Worm (Caenorhabditis elegans) whole organism, young adult: ENCODE results near the gene F52E4.5.

Experiments used
- B0019.2 ChIP-seq: fragments of 200-800 bp; sonication (Bioruptor generic); conservative IDR thresholded peaks from 2 replicates; pipeline ENCODE4 v1.3.6; 2022; ENCODE audit warnings: missing genetic modification reagents, missing genetic modification characterization, missing compliant biosample characterization
- F37B4.10 ChIP-seq: fragments of 200-800 bp; sonication (Bioruptor generic); IDR thresholded peaks from 2 replicates; pipeline ENCODE4 v1.3.6; 2022; ENCODE audit warnings: missing genetic modification characterization, missing compliant biosample characterization
- K11D2.4 ChIP-seq: fragments of 200-800 bp; sonication (Bioruptor generic); IDR thresholded peaks from 2 replicates; pipeline ENCODE4 v1.3.6; 2022; ENCODE audit warnings: missing genetic modification reagents, missing genetic modification characterization, missing compliant biosample characterization
- Y53F4B.3 ChIP-seq: fragments of 200-800 bp; sonication (Bioruptor generic); IDR thresholded peaks from 2 replicates; pipeline ENCODE4 v1.3.6; 2022; ENCODE audit warnings: missing genetic modification reagents, missing genetic modification characterization, missing compliant biosample characterization
- Y53G8AR.9 ChIP-seq: fragments of 200-800 bp; sonication (Bioruptor generic); conservative IDR thresholded peaks from 2 replicates; pipeline ENCODE4 v1.3.6; 2022; ENCODE audit warnings: missing genetic modification reagents, missing genetic modification characterization, missing compliant biosample characterization
- Y95B8A.8 ChIP-seq: fragments of 200-800 bp; sonication (Bioruptor generic); IDR thresholded peaks from 2 replicates; pipeline ENCODE4 v1.3.6; 2022; ENCODE audit warnings: missing genetic modification reagents, missing genetic modification characterization, missing compliant biosample characterization
- ZK185.1 ChIP-seq: sonication (generic microtip); optimal IDR thresholded peaks from 2 replicates; lab custom pipeline; 2016; ENCODE audit warnings: mild to moderate bottlenecking, missing genetic modification characterization, missing compliant biosample characterization; ENCODE audit not compliant: poor library complexity, severe bottlenecking
- aptf-2 ChIP-seq: fragments of 200-800 bp; sonication (Bioruptor generic); conservative IDR thresholded peaks from 2 replicates; pipeline ENCODE4 v1.3.6; 2022; ENCODE audit warnings: missing genetic modification reagents, missing genetic modification characterization, missing compliant biosample characterization
- attf-3 ChIP-seq: fragments of 200-800 bp; sonication (Bioruptor generic); conservative IDR thresholded peaks from 2 replicates; pipeline ENCODE4 v1.3.6; 2022; ENCODE audit warnings: missing genetic modification reagents, missing genetic modification characterization, missing compliant biosample characterization
- attf-5 ChIP-seq: fragments of 200-800 bp; sonication (Bioruptor generic); optimal IDR thresholded peaks from 2 replicates; lab custom pipeline; 2018; ENCODE audit warnings: mild to moderate bottlenecking, missing genetic modification characterization, missing compliant biosample characterization
- attf-6 ChIP-seq: fragments of 200-800 bp; sonication (Bioruptor generic); IDR thresholded peaks from 2 replicates; pipeline ENCODE4 v1.3.6; 2022; ENCODE audit warnings: missing genetic modification reagents, missing genetic modification characterization, missing compliant biosample characterization
- cebp-1 ChIP-seq, 2 experiments: fragments of 200-800 bp in 1 of 2; sonication (Bioruptor generic) in 1 of 2; sonication (generic microtip) in 1 of 2; IDR thresholded peaks in 1 of 2; optimal IDR thresholded peaks in 1 of 2; 2 replicates each; pipeline versions ENCODE4 v1.3.6 to Lab custom; 2017 to 2022; ENCODE audit warnings: missing compliant biosample characterization in 2 of 2, missing genetic modification characterization in 2 of 2, mild to moderate bottlenecking in 1 of 2, missing genetic modification reagents in 1 of 2, moderate library complexity in 1 of 2
- ceh-100 ChIP-seq: fragments of 200-800 bp; sonication (Bioruptor generic); IDR thresholded peaks from 2 replicates; pipeline ENCODE4 v1.3.6; 2022; ENCODE audit warnings: missing genetic modification reagents, missing genetic modification characterization, missing compliant biosample characterization
- ceh-27 ChIP-seq: fragments of 200-800 bp; sonication (Bioruptor generic); optimal IDR thresholded peaks from 2 replicates; lab custom pipeline; 2018; ENCODE audit warnings: mild to moderate bottlenecking, missing genetic modification characterization, moderate library complexity, missing compliant biosample characterization
- ceh-40 ChIP-seq: fragments of 200-800 bp; sonication (Bioruptor generic); IDR thresholded peaks from 2 replicates; pipeline ENCODE4 v1.3.6; 2022; ENCODE audit warnings: missing genetic modification characterization, missing compliant biosample characterization
- ceh-58 ChIP-seq: fragments of 200-800 bp; sonication (Bioruptor generic); IDR thresholded peaks from 2 replicates; pipeline ENCODE4 v1.3.6; 2022; ENCODE audit warnings: missing genetic modification characterization, missing compliant biosample characterization
- ceh-79 ChIP-seq: sonication (generic microtip); optimal IDR thresholded peaks from 2 replicates; lab custom pipeline; 2017; ENCODE audit warnings: mild to moderate bottlenecking, missing genetic modification characterization, missing compliant biosample characterization
- chd-7 ChIP-seq: sonication (generic microtip); optimal IDR thresholded peaks from 2 replicates; lab custom pipeline; 2016; ENCODE audit warnings: mild to moderate bottlenecking, missing genetic modification characterization, moderate library complexity, missing compliant biosample characterization
- die-1 ChIP-seq: sonication (generic microtip); optimal IDR thresholded peaks from 2 replicates; lab custom pipeline; 2016; ENCODE audit warnings: missing genotype, mild to moderate bottlenecking, missing genetic modification characterization, missing compliant biosample characterization
- dox-1 ChIP-seq: fragments of 200-800 bp; sonication (Bioruptor generic); IDR thresholded peaks from 2 replicates; pipeline ENCODE4 v1.3.6; 2022; ENCODE audit warnings: missing genetic modification reagents, missing genetic modification characterization, missing compliant biosample characterization
- dpl-1 ChIP-seq: fragments of 150-350 bp; optimal IDR thresholded peaks from 2 replicates; lab custom pipeline; 2014; ENCODE audit warnings: missing biosample characterization, missing genetic modification reagents, missing genetic modification characterization
- egl-18 ChIP-seq: fragments of 200-800 bp; sonication (Bioruptor generic); IDR thresholded peaks from 2 replicates; pipeline ENCODE4 v1.3.6; 2022; ENCODE audit warnings: missing genetic modification reagents, missing genetic modification characterization, missing compliant biosample characterization
- egrh-3 ChIP-seq: fragments of 200-800 bp; sonication (Bioruptor generic); IDR thresholded peaks from 2 replicates; pipeline ENCODE4 v1.3.6; 2022; ENCODE audit warnings: missing genetic modification reagents, missing genetic modification characterization, missing compliant biosample characterization
- ekl-4 ChIP-seq: fragments of 200-800 bp; sonication (Bioruptor generic); IDR thresholded peaks from 2 replicates; pipeline ENCODE4 v1.3.6; 2022; ENCODE audit warnings: missing genetic modification reagents, missing genetic modification characterization, missing compliant biosample characterization
- hlh-12 ChIP-seq: sonication (generic microtip); optimal IDR thresholded peaks from 2 replicates; lab custom pipeline; 2016; ENCODE audit warnings: missing genetic modification characterization, missing compliant biosample characterization
- hmg-1.2 ChIP-seq: fragments of 200-800 bp; sonication (Bioruptor generic); IDR thresholded peaks from 2 replicates; pipeline ENCODE4 v1.3.6; 2022; ENCODE audit warnings: missing genetic modification reagents, missing genetic modification characterization, missing compliant biosample characterization
- let-607 ChIP-seq, 2 experiments: fragments of 200-800 bp in 1 of 2; sonication (Bioruptor generic) in 1 of 2; sonication (generic microtip) in 1 of 2; optimal IDR thresholded peaks; 2 replicates each; lab custom pipeline; 2016 to 2018; ENCODE audit warnings: mild to moderate bottlenecking in 2 of 2, missing compliant biosample characterization in 2 of 2, missing genetic modification characterization in 2 of 2, moderate library complexity in 2 of 2, missing genotype in 1 of 2
- lin-26 ChIP-seq: fragments of 200-800 bp; sonication (Bioruptor generic); IDR thresholded peaks from 2 replicates; pipeline ENCODE4 v1.3.6; 2022; ENCODE audit warnings: missing genetic modification reagents, missing genetic modification characterization, missing compliant biosample characterization
- lin-40 ChIP-seq: sonication (generic microtip); optimal IDR thresholded peaks from 2 replicates; lab custom pipeline; 2016; ENCODE audit warnings: missing genetic modification characterization, mild to moderate bottlenecking, missing compliant biosample characterization, missing genotype, missing genetic modification reagents
- lir-1 ChIP-seq: fragments of 200-800 bp; sonication (Bioruptor generic); conservative IDR thresholded peaks from 2 replicates; pipeline ENCODE4 v1.3.6; 2022; ENCODE audit warnings: missing genetic modification reagents, missing genetic modification characterization, missing compliant biosample characterization
- mcd-1 ChIP-seq: fragments of 200-800 bp; sonication (Bioruptor generic); IDR thresholded peaks from 2 replicates; pipeline ENCODE4 v1.3.6; 2022; ENCODE audit warnings: missing genetic modification reagents, missing genetic modification characterization, missing compliant biosample characterization
- mes-4 ChIP-seq: sonication (generic microtip); optimal IDR thresholded peaks from 2 replicates; lab custom pipeline; 2016; ENCODE audit warnings: missing genotype, missing genetic modification characterization, missing compliant biosample characterization
- mxl-1 ChIP-seq: sonication (generic microtip); optimal IDR thresholded peaks from 2 replicates; lab custom pipeline; 2016; ENCODE audit warnings: missing genetic modification characterization, missing compliant biosample characterization
- nfya-2 ChIP-seq: fragments of 200-800 bp; sonication (Bioruptor generic); IDR thresholded peaks from 2 replicates; pipeline ENCODE4 v1.3.6; 2022; ENCODE audit warnings: missing genetic modification reagents, missing genetic modification characterization, missing compliant biosample characterization
- nhr-120 ChIP-seq: fragments of 200-800 bp; sonication (Bioruptor generic); IDR thresholded peaks from 2 replicates; pipeline ENCODE4 v1.3.6; 2022; ENCODE audit warnings: missing genetic modification characterization, missing compliant biosample characterization
- nhr-80 ChIP-seq: sonication (generic microtip); optimal IDR thresholded peaks from 2 replicates; lab custom pipeline; 2016; ENCODE audit warnings: missing genetic modification characterization, missing compliant biosample characterization
- pbrm-1 ChIP-seq: fragments of 200-800 bp; sonication (Bioruptor generic); IDR thresholded peaks from 2 replicates; pipeline ENCODE4 v1.3.6; 2022; ENCODE audit warnings: missing genetic modification reagents, missing genetic modification characterization, missing compliant biosample characterization
- sea-2 ChIP-seq: fragments of 200-800 bp; sonication (Bioruptor generic); IDR thresholded peaks from 2 replicates; pipeline ENCODE4 v1.3.6; 2022; ENCODE audit warnings: missing genetic modification characterization, missing compliant biosample characterization
- snpc-1.1 ChIP-seq: sonication (generic microtip); optimal IDR thresholded peaks from 2 replicates; lab custom pipeline; 2017; ENCODE audit warnings: missing genetic modification characterization, mild to moderate bottlenecking, missing compliant biosample characterization, antibody characterized with exemption, moderate library complexity, missing genotype, missing genetic modification reagents; ENCODE audit not compliant: insufficient read depth
- snpc-4 ChIP-seq, 5 experiments: fragments of 150-350 bp in 1 of 5; sonication (generic microtip) in 4 of 5; optimal IDR thresholded peaks; 2 replicates each; lab custom pipeline; 2014 to 2018; ENCODE audit warnings: missing genetic modification characterization in 5 of 5, missing biosample characterization in 3 of 5, antibody characterized with exemption in 2 of 5, mild to moderate bottlenecking in 2 of 5, missing compliant biosample characterization in 2 of 5, missing genotype in 2 of 5, moderate library complexity in 2 of 5, missing genetic modification reagents in 1 of 5
- unc-130 ChIP-seq: sonication (generic microtip); optimal IDR thresholded peaks from 2 replicates; lab custom pipeline; 2016; ENCODE audit warnings: missing genetic modification reagents, missing genetic modification characterization, missing compliant biosample characterization
- zfh-2 ChIP-seq: fragments of 200-800 bp; sonication (Bioruptor generic); conservative IDR thresholded peaks from 2 replicates; pipeline ENCODE4 v1.3.6; 2022; ENCODE audit warnings: missing genetic modification reagents, missing genetic modification characterization, missing compliant biosample characterization
- ztf-18 ChIP-seq: sonication (generic microtip); optimal IDR thresholded peaks from 2 replicates; lab custom pipeline; 2016; ENCODE audit warnings: missing genotype, mild to moderate bottlenecking, missing genetic modification characterization, missing compliant biosample characterization
- ztf-6 ChIP-seq: fragments of 200-800 bp; sonication (Bioruptor generic); IDR thresholded peaks from 2 replicates; pipeline ENCODE4 v1.3.6; 2022; ENCODE audit warnings: missing genetic modification reagents, missing genetic modification characterization, missing compliant biosample characterization

The F52E4.5 gene

DNA sequence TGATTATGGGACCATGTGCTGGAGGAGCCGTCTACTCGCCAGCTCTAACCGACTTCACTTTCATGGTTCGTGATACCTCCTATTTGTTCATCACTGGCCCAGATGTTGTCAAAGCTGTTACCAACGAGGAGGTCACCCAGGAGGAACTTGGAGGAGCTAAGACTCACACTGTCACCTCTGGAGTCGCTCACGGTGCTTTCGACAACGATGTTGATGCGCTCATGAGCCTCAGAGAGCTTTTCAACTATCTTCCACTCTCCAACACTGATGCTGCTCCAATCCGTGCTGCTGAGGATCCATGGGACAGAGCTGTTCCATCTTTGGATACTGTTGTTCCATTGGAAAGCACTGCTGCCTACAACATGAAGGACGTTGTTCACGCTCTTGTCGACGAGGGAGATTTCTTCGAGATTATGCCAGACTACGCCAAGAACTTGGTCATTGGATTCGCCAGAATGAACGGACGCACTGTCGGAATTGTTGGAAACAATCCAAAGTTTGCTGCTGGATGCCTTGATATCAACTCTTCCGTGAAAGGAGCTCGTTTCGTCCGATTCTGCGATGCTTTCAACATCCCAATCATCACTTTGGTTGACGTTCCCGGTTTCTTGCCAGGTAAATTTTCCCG lies 4.1 kb upstream of the F52E4.5 start:
- no peak for TF ChIP-seq attf-5 (GFP tag; lab: Kevin White, UChicago)
- no peak for TF ChIP-seq nfya-2
- no peak for TF ChIP-seq mes-4
- TF ChIP-seq aptf-2 (GFP tag; lab: Robert Waterston, UW) = no peak
- TF ChIP-seq cebp-1 (GFP tag; IDR thresholded peaks at IDR 0.05; lab: Robert Waterston, UW) = no peak
- no peak for TF ChIP-seq cebp-1 (tag; optimal IDR thresholded peaks at IDR 0.05; lab: Kevin White, UChicago)
- TF ChIP-seq zfh-2 (GFP tag; lab: Robert Waterston, UW) = 0 out of 2 replicates have a peak, but pooled peaks have one; percentile 10
- 0 out of 2 replicates have a peak, but pooled peaks have one; percentile 12 for TF ChIP-seq ekl-4 (GFP tag; lab: Robert Waterston, UW)
- no peak for TF ChIP-seq unc-130 (GFP tag; lab: Kevin White, UChicago)
- TF ChIP-seq ceh-40 (GFP tag; lab: Robert Waterston, UW) = no peak
- TF ChIP-seq ceh-79 (tag; lab: Kevin White, UChicago) = no peak
- TF ChIP-seq ceh-27 (GFP tag; lab: Kevin White, UChicago) = no peak
- no peak for TF ChIP-seq lin-40
- TF ChIP-seq ceh-58 = no peak
- no peak for TF ChIP-seq snpc-1.1

DNA sequence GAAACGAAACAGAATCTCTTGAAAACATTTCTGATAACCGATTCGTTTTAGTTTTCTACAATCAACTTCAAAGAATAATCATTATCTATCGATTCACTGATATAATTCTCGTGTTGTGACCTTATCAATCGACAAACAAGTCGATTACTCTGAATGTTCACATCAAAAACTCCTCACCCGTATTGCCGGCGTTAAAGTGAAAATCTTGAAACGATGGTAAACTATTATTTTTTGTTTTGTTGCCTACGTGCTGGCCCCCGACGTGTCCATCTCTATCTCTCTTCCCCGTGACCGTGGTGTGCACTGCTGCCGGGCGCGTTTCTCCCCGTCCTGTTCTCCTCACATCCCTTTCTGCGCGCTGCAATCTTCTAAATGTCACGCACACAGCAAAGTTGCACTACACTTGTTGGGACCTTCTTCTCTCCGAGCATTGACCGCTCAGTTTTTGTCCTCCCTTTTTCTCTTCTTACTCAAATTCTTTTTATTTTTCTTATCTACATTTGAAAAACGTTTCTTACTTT lies 2.8 kb upstream of the F52E4.5 start:
- TF ChIP-seq nhr-80 (tag; lab: Kevin White, UChicago) (peak; percentile 89), ceh-58 (no peak), sea-2 (no peak), Y53F4B.3 (GFP tag; lab: Robert Waterston, UW) (no peak), mxl-1 (tag; lab: Kevin White, UChicago) (no peak), cebp-1 (GFP tag; IDR thresholded peaks at IDR 0.05; lab: Robert Waterston, UW) (0 out of 2 replicates have a peak, but pooled peaks have one; percentile 12), cebp-1 (tag; optimal IDR thresholded peaks at IDR 0.05; lab: Kevin White, UChicago) (peak; percentile 52), Y53G8AR.9 (GFP tag; lab: Robert Waterston, UW) (0 out of 2 replicates have a peak, but pooled peaks have one; percentile 24), F37B4.10 (GFP tag; lab: Robert Waterston, UW) (no peak), Y95B8A.8 (GFP tag; lab: Robert Waterston, UW) (no peak), chd-7 (tag; lab: Kevin White, UChicago) (no peak), dpl-1 (GFP tag; lab: Kevin White, UChicago) (no peak), pbrm-1 (no peak), zfh-2 (GFP tag; lab: Robert Waterston, UW) (peak; percentile 87), hlh-12 (no peak), egrh-3 (GFP tag; lab: Robert Waterston, UW) (0 out of 2 replicates have a peak, but pooled peaks have one; percentile 19), ztf-6 (GFP tag; lab: Robert Waterston, UW) (no peak), attf-3 (GFP tag; lab: Robert Waterston, UW) (no peak), die-1 (tag; lab: Kevin White, UChicago) (peak; percentile 32), B0019.2 (no peak), attf-5 (GFP tag; lab: Kevin White, UChicago) (peak; percentile 52), egl-18 (GFP tag; lab: Robert Waterston, UW) (no peak), ztf-18 (tag; lab: Kevin White, UChicago) (peak; percentile 34), mcd-1 (GFP tag; lab: Robert Waterston, UW) (no peak), lir-1 (no peak), nhr-120 (GFP tag; lab: Robert Waterston, UW) (no peak), snpc-4 (GFP tag; optimal IDR thresholded peaks at IDR 0.05; lab: Kevin White, UChicago) (no peak), snpc-4 (tag; optimal IDR thresholded peaks at IDR 0.05; lab: Kevin White, UChicago) (peak in 1 of 4 experiments; percentile 23), attf-6 (GFP tag; lab: Robert Waterston, UW) (no peak), dox-1 (peak; percentile 45; the same call in 1 of the 2 replicates), hmg-1.2 (peak; percentile 19; the same call in 1 of the 2 replicates), lin-26 (GFP tag; lab: Robert Waterston, UW) (no peak), ceh-100 (GFP tag; lab: Robert Waterston, UW) (no peak), ZK185.1 (tag; lab: Kevin White, UChicago) (peak; percentile 19), let-607 (tag; optimal IDR thresholded peaks at IDR 0.05; lab: Kevin White, UChicago) (peak in 1 of 2 experiments; percentile 2), K11D2.4 (GFP tag; lab: Robert Waterston, UW) (0 out of 2 replicates have a peak, but pooled peaks have one; percentile 20)
